Fruit fly (Drosophila melanogaster): Measurements from ENCODE around the gene Mp.

Mp gene

dm6 chr3L:6977391-6977790, 21.3 kb upstream of the Mp start (continued):
- TF ChIP-seq zen2 (GFP tag; IDR thresholded peaks at IDR 0.05; ENCODE audit: partially characterized antibody) (no peak), CG9876 (GFP tag; optimal IDR thresholded peaks at IDR 0.05) (no peak), CG6854 (GFP tag; optimal IDR thresholded peaks at IDR 0.05) (no peak), Meics (GFP tag; optimal IDR thresholded peaks at IDR 0.05) (peak; percentile 30), usp (GFP tag; optimal IDR thresholded peaks at IDR 0.05) (no peak), ind (GFP tag; optimal IDR thresholded peaks at IDR 0.05) (peak; percentile 49), CG6254 (GFP tag; optimal IDR thresholded peaks at IDR 0.05) (peak; percentile 67), zfh2 (GFP tag; optimal IDR thresholded peaks at IDR 0.05) (no peak), CG10543 (GFP tag; optimal IDR thresholded peaks at IDR 0.05) (no peak), unpg (GFP tag; optimal IDR thresholded peaks at IDR 0.05) (peak; percentile 70), amos (GFP tag; IDR thresholded peaks at IDR 0.05; ENCODE audit: partially characterized antibody) (no peak), Hr51 (GFP tag; optimal IDR thresholded peaks at IDR 0.05) (peak in 1 of 2 experiments; percentile 76), chinmo (GFP tag; IDR thresholded peaks at IDR 0.05; ENCODE audit: partially characterized antibody) (no peak), CG2120 (GFP tag; optimal IDR thresholded peaks at IDR 0.05) (no peak), Gug (GFP tag; IDR thresholded peaks at IDR 0.05) (peak; percentile 34; the same call in 1 of the 4 replicates), crol (GFP tag; IDR thresholded peaks at IDR 0.05) (no peak; the same call in 1 of the 2 replicates), da (GFP tag; optimal IDR thresholded peaks at IDR 0.05) (no peak), CG30403 (GFP tag; optimal IDR thresholded peaks at IDR 0.05) (peak; percentile 38), bsh (GFP tag; optimal IDR thresholded peaks at IDR 0.05) (peak in 1 of 2 experiments; percentile 74), CG13424 (tag; optimal IDR thresholded peaks at IDR 0.05) (peak; percentile 50), CG8359 (GFP tag; optimal IDR thresholded peaks at IDR 0.05; ENCODE audit: borderline replicate concordance) (peak; percentile 47), CG8290 (GFP tag; optimal IDR thresholded peaks at IDR 0.05) (peak; percentile 42), CG8290 (tag; optimal IDR thresholded peaks at IDR 0.05) (no peak), MBD-R2 (GFP tag; IDR thresholded peaks at IDR 0.05) (peak; percentile 46; the same call in 1 of the 2 replicates), Dp (GFP tag; optimal IDR thresholded peaks at IDR 0.05) (no peak), E2f2 (GFP tag; IDR thresholded peaks at IDR 0.05) (peak; percentile 28; the same call in 1 of the 2 replicates), CG17186 (GFP tag; optimal IDR thresholded peaks at IDR 0.05) (no peak), CG10979 (tag; optimal IDR thresholded peaks at IDR 0.05) (peak; percentile 73), Jarid2 (GFP tag; optimal IDR thresholded peaks at IDR 0.05) (peak; percentile 8), CG7745 (tag; optimal IDR thresholded peaks at IDR 0.05) (no peak), zfh1 (GFP tag; IDR thresholded peaks at IDR 0.05) (peak; percentile 77), CG32772 (GFP tag; IDR thresholded peaks at IDR 0.05) (0 out of 2 replicates have a peak, but pooled peaks have one; percentile 24), dmrt99B (tag; optimal IDR thresholded peaks at IDR 0.05) (peak; percentile 74), Ada2b (GFP tag; IDR thresholded peaks at IDR 0.05) (peak; percentile 66; the same call in 1 of the 2 replicates), sob (GFP tag; IDR thresholded peaks at IDR 0.05) (no peak; the same call in 1 of the 2 replicates), CG10462 (GFP tag; optimal IDR thresholded peaks at IDR 0.05) (peak; percentile 29), Hr3 (GFP tag; optimal IDR thresholded peaks at IDR 0.05) (peak; percentile 29), CkIIα-i1 (GFP tag; IDR thresholded peaks at IDR 0.05) (no peak), CG17829 (tag; optimal IDR thresholded peaks at IDR 0.05) (peak; percentile 55), CG4730 (GFP tag; IDR thresholded peaks at IDR 0.05) (no peak; the same call in 1 of the 2 replicates), CG2202 (tag; optimal IDR thresholded peaks at IDR 0.05) (no peak), CG12942 (GFP tag; optimal IDR thresholded peaks at IDR 0.05) (peak; percentile 2), Doc2 (GFP tag; IDR thresholded peaks at IDR 0.05) (no peak), nau (GFP tag; optimal IDR thresholded peaks at IDR 0.05) (peak; percentile 2), CG2678 (tag; optimal IDR thresholded peaks at IDR 0.05) (peak; percentile 66), Ssrp (tag; optimal IDR thresholded peaks at IDR 0.05) (peak; percentile 64), Myb (GFP tag; optimal IDR thresholded peaks at IDR 0.05) (no peak), CG17328 (GFP tag; IDR thresholded peaks at IDR 0.05) (peak; percentile 45; the same call in 1 of the 2 replicates), CG9727 (GFP tag; optimal IDR thresholded peaks at IDR 0.05) (peak; percentile 72), CG1233 (GFP tag; optimal IDR thresholded peaks at IDR 0.05) (peak; percentile 19)
